Worm (Caenorhabditis elegans): ENCODE data around the gene Y22D7AR.2.

ce11 chrIII:1702337-1702736, 3.4 kb upstream of the Y22D7AR.2 start, which contains the start of gene spex-3:
- no peak for TF ChIP-seq ztf-23 (GFP tag; IDR thresholded peaks at IDR 0.05)
- no peak for TF ChIP-seq klf-2 (GFP tag; conservative IDR thresholded peaks at IDR 0.05)
- TF ChIP-seq tab-1 (GFP tag; IDR thresholded peaks at IDR 0.05): no peak
- TF ChIP-seq med-1 (GFP tag; optimal IDR thresholded peaks at IDR 0.05; ENCODE audit: insufficient read depth): no peak
- TF ChIP-seq T22C8.4 (GFP tag; IDR thresholded peaks at IDR 0.05): no peak

All from whole organism, midembryonic.